Worm (Caenorhabditis elegans): ENCODE data around the gene chil-2.

DNA sequence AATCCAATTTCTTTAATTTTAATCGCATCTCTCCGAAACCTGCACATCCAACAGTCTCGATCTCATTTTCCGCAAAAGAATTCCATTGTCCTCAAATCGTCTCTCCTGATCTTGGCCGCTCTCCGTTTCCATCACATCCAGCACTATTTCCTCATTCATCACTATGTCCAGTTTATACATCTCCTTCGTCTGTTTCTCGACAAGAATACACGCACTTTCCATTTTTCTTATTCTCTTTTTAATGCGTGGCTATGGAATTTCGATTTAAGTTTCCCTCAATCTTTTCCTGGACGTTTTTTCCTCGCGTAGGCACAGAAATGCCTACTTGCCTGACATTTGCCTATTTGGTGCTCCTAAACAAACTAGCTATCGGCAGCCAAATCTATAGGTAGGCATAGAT lies 5.4 kb upstream of the chil-2 start:
- TF ChIP-seq ztf-4 (tag; optimal IDR thresholded peaks at IDR 0.05) (no peak), sma-9 (GFP tag; optimal IDR thresholded peaks at IDR 0.05) (no peak), sma-9 (tag; optimal IDR thresholded peaks at IDR 0.05) (no peak), nhr-12 (tag; optimal IDR thresholded peaks at IDR 0.05) (no peak), snpc-4 (tag; optimal IDR thresholded peaks at IDR 0.05) (no peak), dmd-4 (tag; optimal IDR thresholded peaks at IDR 0.05) (no peak), blmp-1 (tag; optimal IDR thresholded peaks at IDR 0.05; ENCODE audit: insufficient read depth) (no peak), ztf-11 (tag; optimal IDR thresholded peaks at IDR 0.05) (no peak), skn-1 (tag; optimal IDR thresholded peaks at IDR 0.05) (no peak), lin-39 (tag; optimal IDR thresholded peaks at IDR 0.05) (no peak), nhr-77 (tag; optimal IDR thresholded peaks at IDR 0.05) (no peak), unc-62 (GFP tag; optimal IDR thresholded peaks at IDR 0.05) (no peak), unc-55 (GFP tag; optimal IDR thresholded peaks at IDR 0.05) (no peak), nhr-129 (tag; optimal IDR thresholded peaks at IDR 0.05) (no peak)

Data from whole organism, L2 larva.